Fruit fly (Drosophila melanogaster): ENCODE results near the gene mgl.

The mgl gene

DNA sequence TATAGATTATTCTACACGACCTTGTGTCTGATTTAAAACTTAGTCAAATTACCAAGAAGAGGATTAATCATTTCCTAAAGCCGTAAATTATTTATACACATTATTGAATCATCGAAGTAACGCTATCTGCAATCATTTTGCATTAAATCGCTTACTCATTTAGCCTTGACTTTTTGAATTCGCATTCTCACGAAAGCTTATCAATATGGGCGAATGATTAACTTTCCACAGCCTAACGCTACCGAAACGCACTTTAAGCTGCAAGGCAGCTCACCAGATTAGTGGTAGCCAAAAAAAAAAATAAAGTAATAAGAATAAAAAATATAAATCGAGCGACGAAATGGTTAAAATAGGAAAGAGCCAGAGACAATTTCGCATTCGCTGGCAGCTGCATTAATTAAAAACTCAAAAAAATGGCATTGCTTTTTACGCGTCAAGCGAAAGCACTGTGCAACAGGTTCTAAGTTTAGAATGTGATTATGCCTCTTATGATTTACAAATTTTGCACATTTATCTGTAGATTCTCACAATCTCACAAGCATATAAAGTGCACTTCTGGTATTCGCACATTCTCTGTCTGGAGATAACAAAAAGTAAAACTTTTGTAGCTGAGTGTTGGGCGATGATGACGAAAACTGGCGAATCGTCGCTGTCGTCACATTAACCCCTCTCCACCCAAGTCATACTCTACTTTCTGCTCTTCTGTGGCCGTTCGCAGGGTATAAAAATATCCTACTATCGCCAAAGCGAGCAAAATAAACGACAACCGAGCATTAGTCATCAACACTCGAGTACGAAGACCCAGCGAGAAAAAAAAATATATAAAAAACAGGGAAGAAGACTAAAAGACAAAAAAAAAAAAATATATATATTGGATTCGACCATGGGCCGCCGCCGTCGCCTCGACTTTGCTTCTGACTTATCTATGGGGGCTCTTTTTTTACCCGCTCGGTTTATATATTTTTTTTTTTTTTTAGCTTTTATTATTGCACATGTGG, 156.2 kb downstream of the mgl start (continued):
- peak; percentile 75 for TF ChIP-seq CG10366 (GFP tag; IDR thresholded peaks at IDR 0.05)
- peak; percentile 42 for TF ChIP-seq chn (GFP tag; optimal IDR thresholded peaks at IDR 0.05)
- peak; percentile 58 for TF ChIP-seq Fer1 (GFP tag; optimal IDR thresholded peaks at IDR 0.05)
- TF ChIP-seq ara (GFP tag; IDR thresholded peaks at IDR 0.05) = peak; percentile 54
- TF ChIP-seq CG13296 (GFP tag; optimal IDR thresholded peaks at IDR 0.05) = peak; percentile 49
- peak; percentile 35; the same call in 1 of the 2 replicates for TF ChIP-seq Adf1 (GFP tag; IDR thresholded peaks at IDR 0.05)
- TF ChIP-seq E2f1 (GFP tag; IDR thresholded peaks at IDR 0.05) = peak; percentile 67
- peak; percentile 14 for TF ChIP-seq NC2β (GFP tag; optimal IDR thresholded peaks at IDR 0.05)
- no peak for TF ChIP-seq CG14965 (GFP tag; optimal IDR thresholded peaks at IDR 0.05; ENCODE audit: borderline replicate concordance)
- no peak for TF ChIP-seq pros (GFP tag; optimal IDR thresholded peaks at IDR 0.05)
- no peak for TF ChIP-seq ac (GFP tag; optimal IDR thresholded peaks at IDR 0.05)
- no peak for TF ChIP-seq Lim3 (GFP tag; IDR thresholded peaks at IDR 0.05)
- peak; percentile 5 for TF ChIP-seq kay (GFP tag; optimal IDR thresholded peaks at IDR 0.05)
- TF ChIP-seq CG3407 (GFP tag; optimal IDR thresholded peaks at IDR 0.05) = no peak
- no peak for TF ChIP-seq CG4707 (GFP tag; optimal IDR thresholded peaks at IDR 0.05)
- no peak for TF ChIP-seq Bdp1 (GFP tag; optimal IDR thresholded peaks at IDR 0.05)
- peak; percentile 58 for TF ChIP-seq Xbp1 (GFP tag; optimal IDR thresholded peaks at IDR 0.05)
- TF ChIP-seq run (tag; optimal IDR thresholded peaks at IDR 0.05) = no peak
- peak; percentile 56 for TF ChIP-seq HmgZ (tag; optimal IDR thresholded peaks at IDR 0.05)
- TF ChIP-seq schlank (tag; optimal IDR thresholded peaks at IDR 0.05) = peak; percentile 67
- TF ChIP-seq CG4360 (GFP tag; IDR thresholded peaks at IDR 0.05) = no peak
- no peak for TF ChIP-seq cato (GFP tag; optimal IDR thresholded peaks at IDR 0.05; ENCODE audit: borderline replicate concordance)
- no peak for TF ChIP-seq Elba2 (GFP tag; optimal IDR thresholded peaks at IDR 0.05)
- no peak for TF ChIP-seq gsb-n (tag; optimal IDR thresholded peaks at IDR 0.05)
- peak; percentile 6 for TF ChIP-seq Hr3 (GFP tag; optimal IDR thresholded peaks at IDR 0.05)
- TF ChIP-seq CG11398 (GFP tag; optimal IDR thresholded peaks at IDR 0.05) = peak; percentile 4
- TF ChIP-seq CG3838 (GFP tag; optimal IDR thresholded peaks at IDR 0.05) = no peak
- TF ChIP-seq oc (tag; optimal IDR thresholded peaks at IDR 0.05) = no peak
- TF ChIP-seq CG9215 (GFP tag; IDR thresholded peaks at IDR 0.05) = peak; percentile 65; the same call in 1 of the 2 replicates
- no peak for TF ChIP-seq amos (GFP tag; IDR thresholded peaks at IDR 0.05; ENCODE audit: partially characterized antibody)
- TF ChIP-seq scrt (GFP tag; optimal IDR thresholded peaks at IDR 0.05) = peak; percentile 67
- no peak for TF ChIP-seq tna (GFP tag; IDR thresholded peaks at IDR 0.05; ENCODE audit: partially characterized antibody)
- TF ChIP-seq Hmr (GFP tag; optimal IDR thresholded peaks at IDR 0.05) = peak; percentile 76
- TF ChIP-seq HLH54F (GFP tag; optimal IDR thresholded peaks at IDR 0.05) = peak; percentile 52
- peak; percentile 61 for TF ChIP-seq CoRest (tag; optimal IDR thresholded peaks at IDR 0.05)
- peak; percentile 38 for TF ChIP-seq repo (GFP tag; optimal IDR thresholded peaks at IDR 0.05)
- TF ChIP-seq sens (GFP tag) = peak; percentile 71
- no peak for TF ChIP-seq CG6765 (GFP tag; optimal IDR thresholded peaks at IDR 0.05)
- no peak for TF ChIP-seq Xrp1 (GFP tag; IDR thresholded peaks at IDR 0.05)
- TF ChIP-seq CG12155 (GFP tag; optimal IDR thresholded peaks at IDR 0.05) = peak; percentile 57
- TF ChIP-seq CG9797 (GFP tag; optimal IDR thresholded peaks at IDR 0.05) = no peak
- peak; percentile 77 for TF ChIP-seq caup (GFP tag; optimal IDR thresholded peaks at IDR 0.05; ENCODE audit: severe bottlenecking)
- TF ChIP-seq Dp (GFP tag; optimal IDR thresholded peaks at IDR 0.05) = no peak
- TF ChIP-seq E2f2 (GFP tag; IDR thresholded peaks at IDR 0.05) = peak; percentile 38
- peak; percentile 76 for TF ChIP-seq ci (GFP tag; IDR thresholded peaks at IDR 0.05)
- no peak for TF ChIP-seq Mes4 (GFP tag; optimal IDR thresholded peaks at IDR 0.05)
- TF ChIP-seq Pdp1 (GFP tag; optimal IDR thresholded peaks at IDR 0.05) = peak; percentile 44 to 47
- no peak for TF ChIP-seq en (GFP tag; optimal IDR thresholded peaks at IDR 0.05)
- TF ChIP-seq Dip2 (GFP tag; IDR thresholded peaks at IDR 0.05) = no peak

Measured in whole organism, embryonic.